Worm (Caenorhabditis elegans): ENCODE data around the gene C06H2.7.

- TF ChIP-seq ham-2 (GFP tag; optimal IDR thresholded peaks at IDR 0.05), result no peak
- TF ChIP-seq blmp-1 (tag; optimal IDR thresholded peaks at IDR 0.05), result no peak
- no peak for TF ChIP-seq nhr-237 (tag; optimal IDR thresholded peaks at IDR 0.05)
- TF ChIP-seq ztf-11 (tag; optimal IDR thresholded peaks at IDR 0.05), result no peak
Measured at ce11 chrV:11113607-11114006, 31.0 kb downstream of the C06H2.7 start, which contains the start of gene math-33.
